Fruit fly (Drosophila melanogaster): ENCODE results near the gene park.

park gene

DNA sequence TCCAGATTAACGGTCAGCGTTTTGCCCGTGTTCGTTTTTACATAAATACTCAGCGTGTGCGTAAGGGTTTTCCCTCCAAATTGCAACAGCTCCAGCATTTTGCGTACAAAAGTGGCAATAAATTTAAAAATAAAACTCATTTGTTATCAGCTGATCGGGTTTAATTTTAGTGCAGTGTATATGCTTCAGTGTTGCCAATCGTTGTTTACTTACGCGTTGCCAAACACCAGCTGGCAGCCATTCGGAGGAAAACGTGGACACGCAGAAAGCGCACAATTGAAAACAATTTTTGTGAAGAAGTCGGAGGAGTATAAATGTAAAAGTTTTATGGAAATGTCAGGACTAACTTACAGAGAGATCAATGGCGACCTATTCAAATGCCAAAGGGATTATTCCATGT is at the start of gene park, which contains the start of gene Targ3:
Gene park, minus strand, starts transcription at position 291 of the 400 bp plus-strand sequence.
Gene Targ3, plus strand, starts transcription at position 269 of the 400 bp plus-strand sequence.
- TF ChIP-seq CG8478 (optimal IDR thresholded peaks at IDR 0.05): no peak
- no peak for TF ChIP-seq CTCF (optimal IDR thresholded peaks at IDR 0.05)

DNA sequence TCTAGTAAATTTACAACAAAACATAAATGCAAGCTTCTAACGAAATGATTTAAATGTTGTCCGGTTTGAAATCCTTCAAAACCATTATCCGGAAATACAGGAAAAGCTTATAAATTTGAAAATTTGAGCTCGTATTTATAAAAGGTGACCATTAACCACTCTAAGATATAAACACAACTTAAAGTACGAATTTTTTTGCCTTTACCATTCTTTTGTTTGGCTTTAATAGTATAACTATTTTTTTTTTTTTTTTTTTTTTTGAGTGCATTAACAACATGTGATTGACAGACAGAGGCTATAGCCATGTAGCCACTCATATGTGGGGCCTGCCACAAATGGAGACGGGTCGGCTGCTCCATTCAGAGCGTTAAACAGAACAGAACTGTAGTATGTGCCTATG is 46.8 kb upstream of the park start:
- TF ChIP-seq CG8478 (optimal IDR thresholded peaks at IDR 0.05) (no peak), CTCF (optimal IDR thresholded peaks at IDR 0.05) (no peak)

DNA sequence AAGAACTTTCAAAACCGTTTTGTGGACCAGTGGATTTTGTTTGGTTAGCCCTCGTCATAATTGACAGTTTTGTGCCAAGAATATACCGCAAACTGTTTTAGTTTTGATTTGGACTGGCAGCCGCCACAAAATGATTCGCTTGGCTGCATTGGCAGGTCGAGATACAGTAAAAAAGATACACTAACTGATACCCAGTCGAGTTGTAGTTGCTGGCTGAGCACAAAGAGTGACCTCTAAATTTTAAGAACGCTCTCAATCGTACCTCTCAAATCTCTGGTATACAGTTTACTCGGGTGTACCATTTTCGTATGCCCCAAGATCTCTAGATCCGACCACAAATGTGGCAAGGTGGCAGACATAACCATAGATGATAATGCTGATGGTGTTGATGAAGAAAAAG is 46.3 kb upstream of the park start:
- no peak for TF ChIP-seq CTCF (optimal IDR thresholded peaks at IDR 0.05)
- TF ChIP-seq CG8478 (optimal IDR thresholded peaks at IDR 0.05): no peak

DNA sequence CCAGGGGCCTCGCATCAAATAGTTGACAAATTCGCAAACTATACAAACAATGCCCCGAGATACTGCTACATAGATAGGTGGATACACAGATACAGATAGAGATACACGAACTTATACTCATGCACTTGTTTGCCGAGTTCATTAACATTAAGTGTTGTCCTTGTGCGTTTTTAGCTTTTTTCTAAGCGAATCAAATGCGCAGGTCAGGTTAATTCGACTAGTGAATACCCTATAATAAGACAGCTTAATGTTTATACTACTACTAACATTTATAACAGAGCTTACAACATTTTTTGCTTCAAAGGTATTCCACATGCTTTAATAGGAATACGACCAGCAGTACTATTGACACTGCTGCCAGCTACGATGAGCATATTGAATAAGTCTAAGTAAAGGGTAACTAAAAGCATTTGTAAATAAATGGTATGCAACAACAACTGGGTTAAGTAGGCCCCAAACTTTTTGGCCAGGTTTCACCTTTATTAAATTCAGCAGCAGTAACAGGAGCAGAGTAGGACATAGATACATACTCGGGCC is 44.9 kb upstream of the park start:
- TF ChIP-seq CTCF (optimal IDR thresholded peaks at IDR 0.05) (no peak), CG8478 (optimal IDR thresholded peaks at IDR 0.05) (no peak)

DNA sequence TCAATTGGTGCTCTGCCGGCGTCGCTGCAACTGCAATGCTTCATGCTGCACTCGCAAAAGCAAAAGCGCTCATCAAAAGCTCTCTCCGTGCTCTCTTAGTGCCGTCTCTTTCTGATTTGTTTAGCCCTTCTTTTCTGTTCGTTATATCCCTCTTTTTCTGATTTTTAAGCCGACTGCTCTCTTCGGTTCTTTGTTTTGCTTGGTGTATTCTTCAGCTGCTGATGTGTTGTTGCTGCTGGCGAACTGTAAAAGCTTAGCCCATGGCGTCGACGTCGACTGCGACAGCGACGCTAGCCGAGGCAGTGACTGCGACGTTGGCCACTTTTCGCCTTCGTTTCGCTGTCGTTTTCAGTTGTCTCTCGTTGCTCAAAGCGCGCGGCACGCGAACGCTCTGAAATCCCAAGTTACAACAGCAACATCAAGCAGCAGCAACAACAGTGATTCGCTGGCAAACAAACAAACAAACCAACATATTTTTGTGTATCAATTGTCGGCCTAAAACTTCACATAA is 43.4 kb upstream of the park start:
- TF ChIP-seq CG8478 (optimal IDR thresholded peaks at IDR 0.05): no peak
- no peak for TF ChIP-seq CTCF (optimal IDR thresholded peaks at IDR 0.05)

DNA sequence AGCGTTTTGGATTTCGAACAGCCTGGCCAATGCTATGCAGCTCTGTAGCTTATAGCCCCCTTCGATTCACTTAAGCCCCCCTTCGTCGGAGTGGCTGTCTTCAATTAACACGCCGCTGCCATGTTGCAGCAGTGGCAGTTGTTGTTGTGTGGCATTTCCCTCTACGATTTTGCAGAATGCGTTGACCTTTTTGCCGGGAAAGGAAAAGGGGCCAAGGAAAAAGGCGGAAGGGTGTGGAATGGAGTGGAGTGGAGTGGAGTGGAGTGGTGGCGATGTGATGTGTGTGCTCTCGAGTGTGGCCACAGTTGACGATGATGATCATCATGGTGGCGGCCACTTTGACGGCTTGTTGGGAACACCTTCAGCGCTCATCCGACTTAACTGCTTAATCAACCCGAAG is 41.7 kb upstream of the park start:
- no peak for TF ChIP-seq CTCF (optimal IDR thresholded peaks at IDR 0.05)
- no peak for TF ChIP-seq CG8478 (optimal IDR thresholded peaks at IDR 0.05)

DNA sequence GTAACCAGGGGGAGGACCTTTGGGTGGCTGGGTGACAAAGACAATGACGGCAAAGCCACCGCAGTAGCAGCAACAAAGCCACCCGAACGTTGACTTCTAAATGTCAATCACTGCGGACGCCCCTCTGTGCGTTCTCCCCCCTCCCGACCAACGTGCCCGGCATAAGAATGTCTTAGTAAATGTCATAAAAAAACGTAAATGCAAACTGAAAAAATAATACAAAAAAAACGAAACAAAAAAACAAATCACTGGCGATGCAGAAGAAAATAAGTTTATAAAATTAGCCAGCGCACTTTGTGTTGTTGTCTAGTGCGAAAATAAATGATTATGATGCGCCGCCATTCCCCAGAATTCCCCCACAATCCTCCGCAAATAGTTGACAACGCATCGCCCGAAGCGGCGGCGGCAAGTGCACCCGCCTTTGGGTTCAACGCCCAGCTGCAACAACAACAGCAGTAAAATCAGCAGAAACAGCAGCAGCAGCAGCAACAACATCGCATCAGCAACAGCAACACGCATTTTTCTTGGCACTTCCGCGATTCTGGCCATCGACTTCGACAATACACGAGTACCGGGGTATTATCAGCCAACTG is 40.4 kb upstream of the park start:
- no peak for TF ChIP-seq CTCF (optimal IDR thresholded peaks at IDR 0.05)
- TF ChIP-seq CG8478 (optimal IDR thresholded peaks at IDR 0.05): no peak

DNA sequence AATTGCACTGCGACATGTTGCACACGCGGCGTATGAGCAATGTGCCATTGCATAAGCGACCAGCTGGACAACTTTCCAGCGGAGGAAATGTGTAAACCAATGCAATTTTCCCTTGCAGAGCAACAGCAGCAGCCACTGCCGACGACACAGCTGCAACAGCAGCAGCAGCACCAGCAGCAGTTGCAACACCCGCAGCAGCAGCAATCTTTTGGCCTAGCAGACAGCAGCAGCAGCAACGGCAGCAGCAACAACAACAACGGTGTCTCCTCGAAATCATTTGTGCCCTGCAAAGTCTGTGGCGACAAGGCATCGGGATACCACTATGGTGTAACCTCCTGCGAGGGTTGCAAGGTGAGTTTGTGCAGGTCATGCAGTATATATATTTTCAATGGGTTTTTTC is 34.1 kb upstream of the park start:
- TF ChIP-seq CG8478 (optimal IDR thresholded peaks at IDR 0.05): no peak
- TF ChIP-seq CTCF (optimal IDR thresholded peaks at IDR 0.05): no peak

DNA sequence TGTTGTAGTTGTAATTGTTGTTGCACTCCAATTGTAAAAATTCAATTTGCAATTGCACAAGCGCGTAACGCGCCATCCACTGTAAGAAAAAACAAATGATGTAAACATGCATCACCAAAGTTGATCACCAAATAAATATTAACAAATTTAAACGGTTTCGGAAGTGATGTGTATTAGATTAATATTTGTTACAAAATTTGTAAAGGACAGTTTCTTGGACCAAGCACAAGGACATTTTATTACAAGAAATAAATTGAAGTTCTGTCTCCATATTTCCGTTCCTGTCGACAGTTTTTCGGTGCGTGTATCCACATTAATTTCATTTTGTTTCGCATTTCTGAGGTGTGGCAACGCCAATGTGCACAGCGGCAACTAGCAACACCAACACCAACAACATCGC is 33.1 kb upstream of the park start:
- TF ChIP-seq CG8478 (optimal IDR thresholded peaks at IDR 0.05): no peak
- TF ChIP-seq CTCF (optimal IDR thresholded peaks at IDR 0.05): no peak

DNA sequence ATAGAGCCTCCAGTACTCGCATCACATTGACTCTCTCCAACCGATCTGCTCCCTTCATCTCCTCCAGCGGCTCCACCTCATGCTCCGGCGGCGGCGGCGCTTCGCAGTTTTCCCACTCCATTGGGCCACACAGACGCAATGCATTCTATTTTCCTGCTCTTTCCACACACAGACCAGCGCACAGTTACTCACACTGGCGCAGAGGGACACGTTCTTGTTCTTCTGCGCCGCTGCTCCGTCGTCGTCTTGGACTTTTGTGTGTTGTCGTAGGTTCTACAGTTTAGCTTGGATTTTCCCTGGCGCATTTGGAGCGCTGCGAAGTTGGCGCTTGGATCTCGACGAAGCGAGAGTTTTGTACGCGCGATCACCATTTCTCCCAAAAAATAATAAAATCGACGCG is 29.7 kb upstream of the park start, which contains the start of gene Eip78C:
Gene Eip78C, plus strand, starts transcription at position 301 of the 400 bp plus-strand sequence.
- TF ChIP-seq CG8478 (optimal IDR thresholded peaks at IDR 0.05) (no peak), CTCF (optimal IDR thresholded peaks at IDR 0.05) (no peak)

DNA sequence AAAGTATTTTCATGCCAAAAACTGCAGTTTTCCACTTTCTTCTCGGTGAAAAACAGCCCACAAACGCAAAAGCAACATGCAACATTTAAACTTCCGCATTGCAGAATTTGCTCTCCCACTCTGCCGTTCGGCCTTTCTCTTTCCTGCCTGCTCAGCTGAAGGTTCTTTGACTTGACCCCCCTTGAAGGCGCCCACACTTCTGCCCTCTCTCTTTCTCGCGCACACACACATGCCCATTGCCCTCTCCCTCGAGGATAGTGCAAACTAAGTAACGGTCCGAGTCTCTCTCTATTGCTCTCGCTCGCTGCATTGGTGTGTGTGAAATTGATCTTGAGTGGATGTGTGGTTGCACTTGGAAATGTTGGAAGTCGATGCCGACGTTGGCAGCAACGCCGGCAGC is 29.0 kb upstream of the park start:
- no peak for TF ChIP-seq CG8478 (optimal IDR thresholded peaks at IDR 0.05)
- TF ChIP-seq CTCF (optimal IDR thresholded peaks at IDR 0.05): no peak

DNA sequence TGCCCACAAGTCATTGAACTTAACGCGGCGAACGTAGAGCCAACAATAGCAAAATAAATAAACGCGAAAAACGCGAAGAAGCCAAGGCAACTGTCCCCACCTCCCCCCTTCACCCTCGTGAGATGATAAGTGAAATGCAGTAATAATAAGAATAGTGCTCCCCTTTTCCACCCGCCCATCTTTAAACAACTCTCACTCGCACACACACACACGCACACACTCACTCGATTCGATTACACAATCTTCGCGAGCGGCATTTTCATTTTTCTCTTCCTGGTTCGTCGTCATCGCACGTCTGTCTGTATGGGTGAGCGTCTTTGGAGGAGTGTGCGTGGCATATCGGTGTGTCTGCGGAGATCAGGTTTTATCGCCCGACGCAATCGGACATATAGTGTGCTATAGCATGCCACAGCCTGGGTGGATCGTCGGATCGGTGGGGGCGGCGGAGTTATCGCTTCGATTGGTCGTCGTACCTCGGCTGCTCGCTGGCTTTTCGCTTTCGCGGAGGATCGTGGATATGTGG is 28.1 kb upstream of the park start:
- TF ChIP-seq CTCF (optimal IDR thresholded peaks at IDR 0.05) (no peak), CG8478 (optimal IDR thresholded peaks at IDR 0.05) (no peak)

DNA sequence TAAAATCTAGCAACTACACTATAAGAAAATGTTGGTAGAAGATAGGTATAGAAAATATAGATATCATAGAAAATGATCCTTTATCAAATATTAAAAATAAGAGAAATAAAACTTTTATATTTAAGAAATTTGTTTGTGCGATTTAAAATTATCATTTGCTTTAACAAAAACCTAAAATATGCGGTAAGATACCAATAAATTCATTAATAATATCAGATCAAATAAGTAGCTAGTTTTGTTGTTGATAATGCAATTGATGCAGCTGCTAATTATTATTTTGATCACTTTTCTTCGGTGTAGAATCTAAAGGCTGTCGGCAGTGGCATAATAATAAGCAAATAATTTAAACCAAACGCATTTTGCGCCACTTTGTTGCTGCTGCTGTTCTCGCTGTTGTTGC is 27.6 kb upstream of the park start:
- TF ChIP-seq CTCF (optimal IDR thresholded peaks at IDR 0.05): no peak
- no peak for TF ChIP-seq CG8478 (optimal IDR thresholded peaks at IDR 0.05)

DNA sequence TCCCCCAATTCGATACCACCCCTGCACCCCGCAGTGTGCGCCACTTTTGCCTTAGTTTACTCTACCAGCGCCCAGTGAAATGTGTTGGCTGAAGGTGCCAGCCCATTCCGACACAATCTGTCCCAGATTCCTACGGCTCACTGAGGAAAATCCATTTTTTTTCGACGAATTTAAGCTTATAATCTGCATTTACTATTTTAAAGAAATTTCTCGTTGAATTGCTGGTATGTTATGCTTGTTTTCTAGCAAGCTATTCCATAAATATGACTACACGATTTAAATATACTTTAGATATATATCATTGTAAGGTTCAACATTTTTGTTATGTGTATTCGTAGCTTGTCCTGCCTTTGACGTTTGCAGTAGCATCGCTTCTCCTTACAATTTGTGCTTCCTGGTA is 26.6 kb upstream of the park start:
- TF ChIP-seq CG8478 (optimal IDR thresholded peaks at IDR 0.05) (no peak), CTCF (optimal IDR thresholded peaks at IDR 0.05) (no peak)

DNA sequence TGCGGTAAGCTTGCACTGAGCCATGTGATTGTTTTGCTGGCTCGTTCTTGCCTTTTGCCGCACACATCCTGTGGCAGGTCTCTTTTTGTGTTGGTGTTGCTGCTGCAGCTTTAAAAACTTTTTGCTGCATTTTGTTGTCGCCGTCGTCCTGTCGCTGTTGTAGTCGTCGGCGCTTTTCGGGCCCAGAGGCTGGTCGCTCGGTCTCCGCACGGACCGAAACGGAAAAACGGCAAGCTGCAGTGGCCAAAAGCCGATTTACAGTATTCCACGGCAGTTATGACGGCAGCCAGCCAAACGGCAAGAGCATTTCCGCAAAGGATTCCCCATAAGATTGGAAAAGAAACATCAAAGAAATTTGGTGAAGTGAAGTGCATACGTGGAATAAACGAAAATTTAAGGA is 23.4 kb upstream of the park start, which contains the start of gene CG43219:
Gene CG43219, plus strand, starts transcription at position 301 of the 400 bp plus-strand sequence.
- TF ChIP-seq CTCF (optimal IDR thresholded peaks at IDR 0.05): no peak
- TF ChIP-seq CG8478 (optimal IDR thresholded peaks at IDR 0.05): no peak

DNA sequence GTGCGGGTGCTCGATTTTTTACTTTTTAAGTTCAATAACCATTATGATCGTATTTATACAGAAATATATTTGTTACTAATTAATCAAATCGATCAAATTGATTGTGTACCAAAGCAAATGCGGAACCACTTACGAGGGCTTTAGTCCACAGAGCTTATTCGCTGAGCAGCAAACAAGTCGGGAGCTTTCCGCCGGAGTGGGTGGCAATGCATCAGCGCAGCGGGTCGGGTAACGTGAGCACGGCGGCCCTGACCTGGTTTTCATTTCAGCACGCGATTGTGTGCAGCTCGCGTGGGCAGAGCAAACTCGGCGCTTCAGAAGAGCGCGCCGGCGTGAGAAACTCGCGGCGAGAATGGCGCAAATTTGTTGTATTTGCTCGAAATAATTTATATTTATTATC is 22.5 kb upstream of the park start:
- no peak for TF ChIP-seq CG8478 (optimal IDR thresholded peaks at IDR 0.05)
- TF ChIP-seq CTCF (optimal IDR thresholded peaks at IDR 0.05): no peak
